Fruit fly (Drosophila melanogaster) whole organism, embryonic: ENCODE results near the gene CG11768.

Experiments used
- Atf-2 ChIP-seq: fragments of 200-800 bp; sonication (Bioruptor generic); optimal IDR thresholded peaks from 2 replicates; lab custom pipeline; 2016; ENCODE audit warnings: missing biosample characterization, missing genetic modification characterization
- Bdp1 ChIP-seq: fragments of 200-800 bp; sonication (Bioruptor generic); optimal IDR thresholded peaks from 3 replicates; lab custom pipeline; 2016; ENCODE audit warnings: missing biosample characterization, missing genetic modification characterization
- Bgb ChIP-seq: fragments of 200-800 bp; sonication (Bioruptor generic); IDR thresholded peaks from 2 replicates; pipeline ENCODE4 v1.3.6; 2022; ENCODE audit warnings: missing biosample characterization, missing genetic modification characterization; ENCODE audit not compliant: partially characterized antibody
- CG10267 ChIP-seq: fragments of 200-800 bp; sonication (Bioruptor generic); optimal IDR thresholded peaks from 2 replicates; lab custom pipeline; 2018; ENCODE audit warnings: missing biosample characterization, mild to moderate bottlenecking, missing genetic modification characterization, moderate library complexity
- CG10321 ChIP-seq: fragments of 200-800 bp; sonication (Bioruptor generic); IDR thresholded peaks from 2 replicates; pipeline ENCODE4 v1.3.6; 2022; ENCODE audit warnings: missing biosample characterization, missing genetic modification characterization
- CG10366 ChIP-seq: fragments of 200-800 bp; sonication (Bioruptor generic); IDR thresholded peaks from 2 replicates; pipeline ENCODE4 v1.3.6; 2022; ENCODE audit warnings: missing biosample characterization, missing genetic modification characterization
- CG13424 ChIP-seq: fragments of 200-800 bp; sonication (Bioruptor generic); optimal IDR thresholded peaks from 2 replicates; lab custom pipeline; 2019; ENCODE audit warnings: missing biosample characterization, mild to moderate bottlenecking, missing genetic modification characterization, moderate library complexity
- CG17829 ChIP-seq: fragments of 200-800 bp; optimal IDR thresholded peaks from 2 replicates; lab custom pipeline; 2019; ENCODE audit warnings: missing biosample characterization, mild to moderate bottlenecking, missing genetic modification characterization, moderate library complexity
- CG2199 ChIP-seq: fragments of 200-800 bp; sonication (Bioruptor generic); IDR thresholded peaks from 3 replicates; pipeline ENCODE4 v1.3.6; 2022; ENCODE audit warnings: missing biosample characterization, missing genetic modification characterization
- CG31224 ChIP-seq: fragments of 200-800 bp; sonication (Bioruptor generic); IDR thresholded peaks from 2 replicates; pipeline ENCODE4 v1.3.6; 2022; ENCODE audit warnings: missing biosample characterization, missing genetic modification characterization
- CG32772 ChIP-seq: fragments of 200-800 bp; sonication (Bioruptor generic); IDR thresholded peaks from 2 replicates; pipeline ENCODE4 v1.3.6; 2022; ENCODE audit warnings: missing biosample characterization, missing genetic modification characterization
- CG33213 ChIP-seq: fragments of 200-800 bp; sonication (Bioruptor generic); optimal IDR thresholded peaks from 3 replicates; lab custom pipeline; 2016; ENCODE audit warnings: missing biosample characterization, missing genetic modification characterization
- CG34376 ChIP-seq: fragments of 200-800 bp; sonication (Bioruptor generic); optimal IDR thresholded peaks from 2 replicates; lab custom pipeline; 2018; ENCODE audit warnings: missing biosample characterization, mild to moderate bottlenecking, missing genetic modification characterization
- CG3726 ChIP-seq: fragments of 200-800 bp; sonication (Bioruptor generic); IDR thresholded peaks from 3 replicates; pipeline ENCODE4, ENCODE4 v1.3.6; 2022; ENCODE audit warnings: missing biosample characterization, missing genetic modification characterization
- CG8089 ChIP-seq: fragments of 200-800 bp; sonication (Bioruptor generic); optimal IDR thresholded peaks from 3 replicates; lab custom pipeline; 2016; ENCODE audit warnings: missing biosample characterization, missing genetic modification characterization
- CG8359 ChIP-seq: fragments of 200-800 bp; sonication (Bioruptor generic); optimal IDR thresholded peaks from 2 replicates; lab custom pipeline; 2017; ENCODE audit warnings: missing biosample characterization, mild to moderate bottlenecking, missing genetic modification characterization, borderline replicate concordance
- CG9437 ChIP-seq: fragments of 200-800 bp; sonication (Bioruptor generic); optimal IDR thresholded peaks from 2 replicates; lab custom pipeline; 2018; ENCODE audit warnings: missing biosample characterization, mild to moderate bottlenecking, missing genetic modification characterization
- Dbx ChIP-seq: fragments of 200-800 bp; sonication (Bioruptor generic); IDR thresholded peaks from 3 replicates; pipeline ENCODE4 v1.3.6; 2022; ENCODE audit warnings: missing biosample characterization, missing genetic modification characterization
- Deaf1 ChIP-seq: fragments of 200-800 bp; optimal IDR thresholded peaks from 3 replicates; lab custom pipeline; 2019; ENCODE audit warnings: missing biosample characterization, mild to moderate bottlenecking, missing genetic modification characterization, moderate library complexity
- Dek ChIP-seq: fragments of 200-800 bp; sonication (Bioruptor generic); optimal IDR thresholded peaks from 3 replicates; lab custom pipeline; 2019; ENCODE audit warnings: missing biosample characterization, mild to moderate bottlenecking, missing genetic modification characterization, moderate library complexity
- Gug ChIP-seq: fragments of 200-800 bp; sonication (Bioruptor generic); IDR thresholded peaks from 4 replicates; pipeline ENCODE4 v1.3.6; 2022; ENCODE audit warnings: missing biosample characterization, missing genetic modification characterization
- HHEX ChIP-seq: fragments of 200-800 bp; sonication (Bioruptor generic); optimal IDR thresholded peaks from 3 replicates; lab custom pipeline; 2017; ENCODE audit warnings: missing biosample characterization, mild to moderate bottlenecking, missing genetic modification characterization, missing genetic modification reagents
- Hr51 ChIP-seq, 2 experiments: fragments of 200-800 bp; sonication (Bioruptor generic); optimal IDR thresholded peaks; 2 replicates in 1 of 2; 3 replicates in 1 of 2; lab custom pipeline; 2016 to 2018; ENCODE audit warnings: missing biosample characterization in 2 of 2, missing genetic modification characterization in 2 of 2, mild to moderate bottlenecking in 1 of 2, moderate library complexity in 1 of 2
- NFAT ChIP-seq: fragments of 200-800 bp; sonication (Bioruptor generic); IDR thresholded peaks from 2 replicates; pipeline ENCODE4 v1.3.6; 2022; ENCODE audit warnings: missing biosample characterization, missing genetic modification characterization
- Poxn ChIP-seq: fragments of 200-800 bp; sonication (Bioruptor generic); IDR thresholded peaks from 2 replicates; pipeline ENCODE4 v1.3.6; 2022; ENCODE audit warnings: missing biosample characterization, missing genetic modification characterization
- Six4 ChIP-seq: fragments of 200-800 bp; sonication (Bioruptor generic); optimal IDR thresholded peaks from 2 replicates; lab custom pipeline; 2016; ENCODE audit warnings: missing biosample characterization, missing genetic modification characterization
- Sry-δ ChIP-seq: fragments of 200-800 bp; sonication (Bioruptor generic); optimal IDR thresholded peaks from 2 replicates; lab custom pipeline; 2016; ENCODE audit warnings: missing biosample characterization, missing genetic modification characterization
- Stat92E ChIP-seq, 3 experiments: fragments of >200 bp in 2 of 3; fragments of 200-800 bp in 1 of 3; sonication (Bioruptor generic) in 1 of 3; optimal IDR thresholded peaks; 2 replicates each; lab custom pipeline; 2017 to 2019; ENCODE audit warnings: missing biosample characterization in 3 of 3, missing genetic modification characterization in 3 of 3, mild to moderate bottlenecking in 1 of 3, moderate library complexity in 1 of 3
- Taf1 ChIP-seq: fragments of 200-800 bp; sonication (Bioruptor generic); IDR thresholded peaks from 2 replicates; pipeline ENCODE4 v1.3.6; 2022; ENCODE audit warnings: missing biosample characterization, missing genetic modification characterization
- Xbp1 ChIP-seq: fragments of 200-800 bp; sonication (Bioruptor generic); optimal IDR thresholded peaks from 3 replicates; lab custom pipeline; 2016; ENCODE audit warnings: missing biosample characterization, mild to moderate bottlenecking, missing genetic modification characterization
- cg ChIP-seq: fragments of 200-800 bp; sonication (Bioruptor generic); optimal IDR thresholded peaks from 3 replicates; lab custom pipeline; 2019; ENCODE audit warnings: missing biosample characterization, mild to moderate bottlenecking, missing genetic modification characterization, moderate library complexity
- cwo ChIP-seq: fragments of 200-800 bp; sonication (Bioruptor generic); optimal IDR thresholded peaks from 3 replicates; lab custom pipeline; 2017; ENCODE audit warnings: missing biosample characterization, missing genetic modification characterization, mild to moderate bottlenecking, moderate library complexity, missing genetic modification reagents
- dpn ChIP-seq, 2 experiments: fragments of 200-800 bp; sonication (Bioruptor generic); optimal IDR thresholded peaks; 3 replicates each; lab custom pipeline; 2016; ENCODE audit warnings: missing biosample characterization in 2 of 2, missing genetic modification characterization in 2 of 2
- fd96Cb ChIP-seq: fragments of 200-800 bp; sonication (Bioruptor generic); optimal IDR thresholded peaks from 2 replicates; lab custom pipeline; 2018; ENCODE audit warnings: missing biosample characterization, mild to moderate bottlenecking, missing genetic modification characterization, moderate library complexity
- gce ChIP-seq: fragments of 200-800 bp; sonication (Bioruptor generic); IDR thresholded peaks from 3 replicates; pipeline ENCODE4 v1.3.6; 2022; ENCODE audit warnings: missing biosample characterization, missing genetic modification characterization
- grau ChIP-seq: fragments of 200-800 bp; optimal IDR thresholded peaks from 3 replicates; lab custom pipeline; 2019; ENCODE audit warnings: missing biosample characterization, mild to moderate bottlenecking, missing genetic modification characterization, moderate library complexity
- hkb ChIP-seq, 2 experiments: fragments of 200-800 bp in 1 of 2; fragments of >200 bp in 1 of 2; sonication (Bioruptor generic) in 1 of 2; IDR thresholded peaks in 1 of 2; optimal IDR thresholded peaks in 1 of 2; 2 replicates each; pipeline versions ENCODE4 v1.3.6 to Lab custom; 2017 to 2022; ENCODE audit warnings: missing biosample characterization in 1 of 2, missing genetic modification characterization in 1 of 2
- lbe ChIP-seq: fragments of 200-800 bp; sonication (Bioruptor generic); optimal IDR thresholded peaks from 2 replicates; lab custom pipeline; 2016; ENCODE audit warnings: missing biosample characterization, mild to moderate bottlenecking, missing genetic modification characterization
- mld ChIP-seq: fragments of 200-800 bp; sonication (Bioruptor generic); IDR thresholded peaks from 3 replicates; pipeline ENCODE4 v1.3.6; 2022; ENCODE audit warnings: missing biosample characterization, missing genetic modification characterization; ENCODE audit not compliant: partially characterized antibody
- odd ChIP-seq: fragments of 200-800 bp; sonication (Bioruptor generic); optimal IDR thresholded peaks from 2 replicates; lab custom pipeline; 2017; ENCODE audit warnings: missing biosample characterization, mild to moderate bottlenecking, missing genetic modification characterization
- onecut ChIP-seq: fragments of 200-800 bp; sonication (Bioruptor generic); IDR thresholded peaks from 2 replicates; pipeline ENCODE4 v1.3.6; 2022; ENCODE audit warnings: missing biosample characterization, missing genetic modification characterization
- phol ChIP-seq: fragments of 200-800 bp; sonication (Bioruptor generic); optimal IDR thresholded peaks from 3 replicates; lab custom pipeline; 2018; ENCODE audit warnings: missing biosample characterization, mild to moderate bottlenecking, missing genetic modification characterization, moderate library complexity
- rib ChIP-seq: fragments of 200-800 bp; sonication (Bioruptor generic); IDR thresholded peaks from 2 replicates; pipeline ENCODE4 v1.3.6; 2022; ENCODE audit warnings: missing biosample characterization, missing genetic modification characterization
- salm ChIP-seq: fragments of 200-800 bp; sonication (Bioruptor generic); optimal IDR thresholded peaks from 2 replicates; lab custom pipeline; 2018; ENCODE audit warnings: missing biosample characterization, mild to moderate bottlenecking, missing genetic modification characterization
- sob ChIP-seq: fragments of 200-800 bp; sonication (Bioruptor generic); IDR thresholded peaks from 2 replicates; pipeline ENCODE4 v1.3.6; 2022; ENCODE audit warnings: missing biosample characterization, missing genetic modification characterization
- stc ChIP-seq: fragments of 200-800 bp; sonication (Bioruptor generic); IDR thresholded peaks from 2 replicates; pipeline ENCODE4 v1.3.6; 2022; ENCODE audit warnings: missing biosample characterization, missing genetic modification characterization
- vvl ChIP-seq: fragments of 200-800 bp; sonication (Bioruptor generic); IDR thresholded peaks from 2 replicates; pipeline ENCODE4 v1.3.6; 2022; ENCODE audit warnings: missing biosample characterization, missing genetic modification characterization
- zfh1 ChIP-seq: fragments of 200-800 bp; sonication (Bioruptor generic); IDR thresholded peaks from 3 replicates; pipeline ENCODE4 v1.3.6; 2022; ENCODE audit warnings: missing biosample characterization, missing genetic modification characterization

The CG11768 gene

DNA sequence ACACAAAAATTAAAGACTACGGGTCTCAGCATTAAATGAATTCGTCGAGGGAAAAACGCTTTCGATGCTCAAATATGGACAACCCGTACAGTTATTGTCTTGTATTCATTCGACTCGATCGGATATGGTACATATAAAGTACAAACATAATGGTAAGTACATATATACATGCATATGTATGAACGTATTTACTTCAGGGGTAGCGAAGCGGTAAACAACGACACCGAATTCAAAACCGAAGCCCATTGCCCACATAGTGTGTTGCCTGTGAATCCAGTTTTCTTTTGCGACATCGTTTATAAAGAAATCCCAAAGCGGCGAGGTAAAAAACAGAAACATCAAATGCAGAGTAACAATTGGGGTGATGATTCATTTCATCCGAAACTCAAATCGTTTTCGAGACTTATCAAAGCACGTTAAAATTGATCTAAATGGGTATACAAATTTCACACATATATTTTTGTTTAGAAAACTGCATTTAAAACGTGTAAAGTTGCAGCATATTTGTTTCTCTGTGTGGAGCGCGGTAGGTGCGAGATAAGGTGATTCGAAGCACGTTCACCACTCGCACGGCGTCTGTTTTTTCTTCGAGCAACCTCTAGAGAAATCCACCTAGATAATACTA, 44.5 kb upstream of the CG11768 start (continued):
- no peak for TF ChIP-seq CG34376 (GFP tag; lab: Kevin White, UChicago)
- peak; percentile 16 for TF ChIP-seq CG13424 (tag; lab: Kevin White, UChicago)
- TF ChIP-seq Dek (tag; lab: Kevin White, UChicago) = no peak
- TF ChIP-seq sob (GFP tag; lab: Robert Waterston, UW) = peak; percentile 33; the same call in 1 of the 2 replicates
- TF ChIP-seq odd = no peak
- TF ChIP-seq salm (tag; lab: Kevin White, UChicago) = peak; percentile 26
- TF ChIP-seq CG10366 (GFP tag; lab: Robert Waterston, UW) = peak; percentile 63
- TF ChIP-seq Poxn (GFP tag; lab: Robert Waterston, UW) = no peak
- peak; percentile 71 for TF ChIP-seq cwo (GFP tag; lab: Kevin White, UChicago)
- peak; percentile 14 for TF ChIP-seq Six4 (GFP tag; lab: Kevin White, UChicago)
- peak; percentile 44; the same call in 1 of the 2 replicates for TF ChIP-seq CG10321 (GFP tag; lab: Robert Waterston, UW)
- peak; percentile 37 for TF ChIP-seq grau (tag; lab: Kevin White, UChicago)
- peak; percentile 57; the same call in 2 of the 3 replicates for TF ChIP-seq zfh1 (GFP tag; lab: Robert Waterston, UW)
- no peak for TF ChIP-seq CG8359 (GFP tag; lab: Kevin White, UChicago)
- TF ChIP-seq stc (GFP tag; lab: Robert Waterston, UW) = peak; percentile 65
- TF ChIP-seq NFAT = peak; percentile 60
- TF ChIP-seq phol (tag; lab: Kevin White, UChicago) = peak; percentile 32
- no peak for TF ChIP-seq Sry-δ (GFP tag; lab: Kevin White, UChicago)
- peak; percentile 47; the same call in 1 of the 2 replicates for TF ChIP-seq Taf1 (GFP tag; lab: Robert Waterston, UW)
- TF ChIP-seq lbe (GFP tag; lab: Kevin White, UChicago) = peak; percentile 4
- TF ChIP-seq CG9437 (GFP tag; lab: Kevin White, UChicago) = no peak
- TF ChIP-seq mld (GFP tag; lab: Robert Waterston, UW) = no peak
- peak; percentile 23; the same call in 1 of the 2 replicates for TF ChIP-seq CG31224 (GFP tag; lab: Robert Waterston, UW)
- 0 out of 3 replicates have a peak, but pooled peaks have one; percentile 10 for TF ChIP-seq gce (GFP tag; lab: Robert Waterston, UW)
- TF ChIP-seq CG3726 = 0 out of 3 replicates have a peak, but pooled peaks have one; percentile 40
- TF ChIP-seq Atf-2 (GFP tag; lab: Kevin White, UChicago) = peak; percentile 42
- peak; percentile 51 for TF ChIP-seq Bdp1 (GFP tag; lab: Kevin White, UChicago)
- peak; percentile 39 for TF ChIP-seq fd96Cb (tag; lab: Kevin White, UChicago)
- peak; percentile 36 for TF ChIP-seq CG8089
- peak; percentile 58 for TF ChIP-seq Xbp1 (GFP tag; lab: Kevin White, UChicago)
- no peak for TF ChIP-seq Bgb (GFP tag; lab: Robert Waterston, UW)
- TF ChIP-seq vvl (GFP tag; lab: Robert Waterston, UW) = peak; percentile 83
- TF ChIP-seq Deaf1 (tag; lab: Kevin White, UChicago) = peak; percentile 40
- TF ChIP-seq CG2199 = peak; percentile 85
- no peak for TF ChIP-seq hkb (optimal IDR thresholded peaks at IDR 0.05; lab: Kevin White, UChicago)
- TF ChIP-seq hkb (GFP tag; IDR thresholded peaks at IDR 0.05; lab: Robert Waterston, UW) = peak; percentile 64
- peak; percentile 43 to 44 for TF ChIP-seq dpn (GFP tag; optimal IDR thresholded peaks at IDR 0.05; lab: Kevin White, UChicago)
- peak; percentile 8 to 45 for TF ChIP-seq Hr51 (GFP tag; optimal IDR thresholded peaks at IDR 0.05; lab: Kevin White, UChicago)
- TF ChIP-seq CG17829 = peak; percentile 11
- TF ChIP-seq onecut (GFP tag; lab: Robert Waterston, UW) = 0 out of 2 replicates have a peak, but pooled peaks have one; percentile 8
- peak; percentile 39; the same call in 2 of the 4 replicates for TF ChIP-seq Gug
- TF ChIP-seq CG32772 (GFP tag; lab: Robert Waterston, UW) = peak; percentile 58; the same call in 1 of the 2 replicates
- peak in 1 of 3 experiments; percentile 34 for TF ChIP-seq Stat92E (GFP tag; optimal IDR thresholded peaks at IDR 0.05; lab: Kevin White, UChicago)
- TF ChIP-seq HHEX (GFP tag; lab: Kevin White, UChicago) = peak; percentile 54
- TF ChIP-seq CG10267 (tag; lab: Kevin White, UChicago) = peak; percentile 20
- no peak for TF ChIP-seq CG33213 (GFP tag; lab: Kevin White, UChicago)
- TF ChIP-seq rib (GFP tag; lab: Robert Waterston, UW) = no peak
- TF ChIP-seq Dbx (GFP tag; lab: Robert Waterston, UW) = 0 out of 3 replicates have a peak, but pooled peaks have one; percentile 54
- TF ChIP-seq cg (GFP tag; lab: Kevin White, UChicago) = peak; percentile 43
